Worm (Caenorhabditis elegans): ENCODE results near the gene rps-30.

DNA sequence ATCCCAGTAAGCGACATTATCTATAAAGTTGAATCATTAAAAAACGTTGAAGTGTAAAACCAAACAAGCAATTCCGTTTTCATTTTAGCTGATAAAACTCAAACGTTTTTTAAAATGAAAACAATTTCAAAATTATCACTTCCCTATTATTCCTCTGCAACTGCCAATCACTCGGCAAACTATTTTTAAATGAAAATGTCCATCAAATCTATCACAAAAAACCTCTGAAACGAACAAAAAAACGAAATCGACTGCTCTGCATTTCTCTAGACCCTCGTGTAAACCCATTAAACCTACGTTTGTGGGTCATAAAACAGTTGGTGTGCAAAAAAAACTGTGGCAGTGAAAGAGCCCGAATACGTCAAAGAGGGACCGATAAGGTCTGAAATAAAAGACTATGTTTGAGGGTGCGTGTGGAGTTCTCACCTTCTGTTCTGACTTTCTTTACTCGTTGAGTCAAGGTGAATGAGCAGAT, 33.9 kb upstream of the rps-30 start, which contains the start of gene fbxl-5:
- TF ChIP-seq tbx-11 (GFP tag; IDR thresholded peaks at IDR 0.05), result no peak
- TF ChIP-seq ama-1 (optimal IDR thresholded peaks at IDR 0.05), result no peak
- TF ChIP-seq ets-7 (tag; optimal IDR thresholded peaks at IDR 0.05), result no peak
- no peak for TF ChIP-seq aly-1 (tag; optimal IDR thresholded peaks at IDR 0.05)
- no peak for TF ChIP-seq hnd-1 (tag; optimal IDR thresholded peaks at IDR 0.05)
- no peak for TF ChIP-seq scrt-1 (GFP tag; IDR thresholded peaks at IDR 0.05)
- no peak for TF ChIP-seq sea-1 (GFP tag; conservative IDR thresholded peaks at IDR 0.05)
- TF ChIP-seq B0310.2 (tag; optimal IDR thresholded peaks at IDR 0.05), result no peak
- TF ChIP-seq hmbx-1 (tag; optimal IDR thresholded peaks at IDR 0.05), result no peak
- no peak for TF ChIP-seq hmg-4 (GFP tag; optimal IDR thresholded peaks at IDR 0.05)
- TF ChIP-seq pes-1 (GFP tag; IDR thresholded peaks at IDR 0.05), result no peak
- TF ChIP-seq tbx-37 (GFP tag; conservative IDR thresholded peaks at IDR 0.05), result no peak

Measured in whole organism, early embryonic.